Worm (Caenorhabditis elegans) whole organism, L1 larva: ENCODE data around the gene F32D8.11.
A peak's percentile ranks its signal among the peaks of the same experiment; 100 is the strongest.

Source experiments
- C04F5.9 ChIP-seq: sonication (generic microtip); optimal IDR thresholded peaks from 2 replicates; lab custom pipeline; 2016; ENCODE audit warnings: missing genetic modification characterization, missing compliant biosample characterization
- C16A3.4 ChIP-seq: fragments of 150-350 bp; optimal IDR thresholded peaks from 2 replicates; lab custom pipeline; 2014; ENCODE audit warnings: missing biosample characterization, missing genetic modification characterization
- blmp-1 ChIP-seq: fragments of 150-350 bp; optimal IDR thresholded peaks from 2 replicates; lab custom pipeline; 2014; ENCODE audit warnings: missing biosample characterization, missing genetic modification characterization
- ceh-63 ChIP-seq: fragments of 200-800 bp; sonication (Bioruptor generic); optimal IDR thresholded peaks from 2 replicates; lab custom pipeline; 2018; ENCODE audit warnings: mild to moderate bottlenecking, missing genetic modification characterization, missing compliant biosample characterization
- ceh-8 ChIP-seq: fragments of 200-800 bp; sonication (Bioruptor generic); optimal IDR thresholded peaks from 2 replicates; lab custom pipeline; 2018; ENCODE audit warnings: mild to moderate bottlenecking, missing genetic modification characterization, moderate library complexity, missing compliant biosample characterization
- ceh-82 ChIP-seq, 3 experiments: fragments of 150-350 bp in 1 of 3; sonication (generic microtip) in 2 of 3; optimal IDR thresholded peaks; 2 replicates each; lab custom pipeline; 2014 to 2017; ENCODE audit warnings: missing biosample characterization in 3 of 3, missing genetic modification characterization in 3 of 3
- dpl-1 ChIP-seq, 3 experiments: fragments of 150-350 bp in 2 of 3; sonication (generic microtip) in 1 of 3; optimal IDR thresholded peaks; 2 replicates each; lab custom pipeline; 2014 to 2017; ENCODE audit warnings: missing biosample characterization in 3 of 3, missing genetic modification characterization in 3 of 3, missing genetic modification reagents in 3 of 3
- efl-1 ChIP-seq, 4 experiments: fragments of 150-350 bp; optimal IDR thresholded peaks in 3 of 4; peaks in 1 of 4; 1 replicate in 1 of 4; 2 replicates in 3 of 4; lab custom pipeline; 2014; ENCODE audit warnings: missing biosample characterization in 2 of 4, missing genetic modification characterization in 2 of 4, missing genetic modification reagents in 2 of 4
- efl-3 ChIP-seq: fragments of 200-800 bp; sonication (Bioruptor generic); optimal IDR thresholded peaks from 2 replicates; lab custom pipeline; 2018; ENCODE audit warnings: mild to moderate bottlenecking, missing genetic modification characterization, missing compliant biosample characterization
- elt-2 ChIP-seq: sonication (generic microtip); optimal IDR thresholded peaks from 2 replicates; lab custom pipeline; 2016; ENCODE audit warnings: missing genetic modification characterization, mild to moderate bottlenecking, inconsistent platforms, missing compliant biosample characterization, missing genetic modification reagents
- ets-5 ChIP-seq: fragments of 200-800 bp; sonication (Bioruptor generic); IDR thresholded peaks from 2 replicates; pipeline ENCODE4 v1.3.6; 2022; ENCODE audit warnings: missing genetic modification characterization, missing compliant biosample characterization
- fkh-10 ChIP-seq: sonication (generic microtip); optimal IDR thresholded peaks from 2 replicates; lab custom pipeline; 2017; ENCODE audit warnings: missing biosample characterization, missing genetic modification reagents, missing genetic modification characterization
- fkh-8 ChIP-seq: sonication (generic microtip); optimal IDR thresholded peaks from 2 replicates; lab custom pipeline; 2016; ENCODE audit warnings: mild to moderate bottlenecking, missing genetic modification characterization, missing compliant biosample characterization
- hlh-4 ChIP-seq: sonication (generic microtip); optimal IDR thresholded peaks from 2 replicates; lab custom pipeline; 2016; ENCODE audit warnings: mild to moderate bottlenecking, missing genetic modification characterization, missing compliant biosample characterization
- irx-1 ChIP-seq: sonication (generic microtip); optimal IDR thresholded peaks from 2 replicates; lab custom pipeline; 2016; ENCODE audit warnings: missing genetic modification characterization, missing compliant biosample characterization
- isw-1 ChIP-seq: fragments of 200-800 bp; sonication (Bioruptor generic); IDR thresholded peaks from 2 replicates; pipeline ENCODE4 v1.3.6; 2022; ENCODE audit warnings: missing genetic modification characterization, missing compliant biosample characterization
- jun-1 ChIP-seq: fragments of 150-350 bp; optimal IDR thresholded peaks from 2 replicates; lab custom pipeline; 2014; ENCODE audit warnings: missing biosample characterization, missing genetic modification reagents, missing genetic modification characterization
- lin-13 ChIP-seq: fragments of 150-350 bp; optimal IDR thresholded peaks from 2 replicates; lab custom pipeline; 2014; ENCODE audit warnings: missing biosample characterization, missing genetic modification reagents, missing genetic modification characterization
- lin-14 ChIP-seq: fragments of 200-800 bp; sonication (Bioruptor generic); optimal IDR thresholded peaks from 2 replicates; lab custom pipeline; 2018; ENCODE audit warnings: mild to moderate bottlenecking, missing genetic modification characterization, moderate library complexity, missing compliant biosample characterization
- lin-15B ChIP-seq: fragments of 150-350 bp; sonication (generic microtip); optimal IDR thresholded peaks from 3 replicates; lab custom pipeline; 2014; ENCODE audit warnings: missing biosample characterization, missing genetic modification characterization
- lir-3 ChIP-seq: sonication (generic microtip); optimal IDR thresholded peaks from 2 replicates; lab custom pipeline; 2016; ENCODE audit warnings: mild to moderate bottlenecking, missing genetic modification characterization, moderate library complexity, missing compliant biosample characterization; ENCODE audit not compliant: poor library complexity
- lsy-2 ChIP-seq, 2 experiments: fragments of 150-350 bp; optimal IDR thresholded peaks; 2 replicates each; lab custom pipeline; 2014; ENCODE audit warnings: missing biosample characterization in 2 of 2, missing genetic modification characterization in 2 of 2
- mdl-1 ChIP-seq, 2 experiments: fragments of 150-350 bp; optimal IDR thresholded peaks; 2 replicates each; lab custom pipeline; 2014 to 2017; ENCODE audit warnings: missing biosample characterization in 2 of 2, missing genetic modification characterization in 2 of 2, inconsistent platforms in 1 of 2
- mef-2 ChIP-seq: fragments of 150-350 bp; optimal IDR thresholded peaks from 2 replicates; lab custom pipeline; 2014; ENCODE audit warnings: missing biosample characterization, missing genetic modification characterization
- mep-1 ChIP-seq: fragments of 150-350 bp; optimal IDR thresholded peaks from 2 replicates; lab custom pipeline; 2014; ENCODE audit warnings: missing biosample characterization, missing genetic modification characterization
- nhr-19 ChIP-seq: fragments of 200-800 bp; sonication (Bioruptor generic); conservative IDR thresholded peaks from 2 replicates; pipeline ENCODE4 v1.3.6; 2022; ENCODE audit warnings: missing genetic modification characterization, missing compliant biosample characterization
- nhr-20 ChIP-seq: sonication (generic microtip); optimal IDR thresholded peaks from 2 replicates; lab custom pipeline; 2016; ENCODE audit warnings: mild to moderate bottlenecking, missing genetic modification characterization, missing compliant biosample characterization
- nhr-237 ChIP-seq: fragments of 150-350 bp; optimal IDR thresholded peaks from 2 replicates; lab custom pipeline; 2014; ENCODE audit warnings: missing biosample characterization, missing genetic modification characterization
- nhr-47 ChIP-seq: sonication (generic microtip); optimal IDR thresholded peaks from 2 replicates; lab custom pipeline; 2016; ENCODE audit warnings: mild to moderate bottlenecking, missing genetic modification characterization, moderate library complexity, missing compliant biosample characterization
- nhr-71 ChIP-seq: sonication (generic microtip); optimal IDR thresholded peaks from 2 replicates; lab custom pipeline; 2016; ENCODE audit warnings: mild to moderate bottlenecking, missing genetic modification characterization, moderate library complexity, missing compliant biosample characterization
- nhr-76 ChIP-seq: sonication (generic microtip); optimal IDR thresholded peaks from 2 replicates; lab custom pipeline; 2017; ENCODE audit warnings: missing biosample characterization, missing genetic modification characterization
- nhr-77 ChIP-seq: fragments of 150-350 bp; optimal IDR thresholded peaks from 2 replicates; lab custom pipeline; 2014; ENCODE audit warnings: missing biosample characterization, missing genetic modification characterization
- nhr-85 ChIP-seq: sonication (generic microtip); peaks from one replicate; lab custom pipeline; 2016; ENCODE audit warnings: missing genetic modification characterization, inconsistent platforms, missing compliant biosample characterization
- pax-3 ChIP-seq: fragments of 200-800 bp; sonication (Bioruptor generic); optimal IDR thresholded peaks from 2 replicates; lab custom pipeline; 2018; ENCODE audit warnings: mild to moderate bottlenecking, missing genetic modification characterization, moderate library complexity, missing compliant biosample characterization
- rnt-1 ChIP-seq: sonication (generic microtip); optimal IDR thresholded peaks from 2 replicates; lab custom pipeline; 2016; ENCODE audit warnings: mild to moderate bottlenecking, missing genetic modification characterization, moderate library complexity, missing compliant biosample characterization
- skn-1 ChIP-seq: fragments of 150-350 bp; optimal IDR thresholded peaks from 2 replicates; lab custom pipeline; 2014; ENCODE audit warnings: missing biosample characterization, missing genetic modification characterization
- snu-23 ChIP-seq: sonication (generic microtip); optimal IDR thresholded peaks from 2 replicates; lab custom pipeline; 2016; ENCODE audit warnings: missing genetic modification characterization, missing compliant biosample characterization
- sox-4 ChIP-seq: sonication (generic microtip); optimal IDR thresholded peaks from 2 replicates; lab custom pipeline; 2016; ENCODE audit warnings: missing genetic modification characterization, missing compliant biosample characterization
- sptf-1 ChIP-seq: fragments of 150-350 bp; optimal IDR thresholded peaks from 2 replicates; lab custom pipeline; 2014; ENCODE audit warnings: missing biosample characterization, missing genetic modification characterization
- sup-37 ChIP-seq: fragments of 200-800 bp; sonication (Bioruptor generic); optimal IDR thresholded peaks from 2 replicates; lab custom pipeline; 2018; ENCODE audit warnings: mild to moderate bottlenecking, missing genetic modification characterization, missing compliant biosample characterization
- tbx-2 ChIP-seq: sonication (generic microtip); optimal IDR thresholded peaks from 2 replicates; lab custom pipeline; 2016; ENCODE audit warnings: missing genetic modification characterization, missing compliant biosample characterization
- tlp-1 ChIP-seq: fragments of 150-350 bp; optimal IDR thresholded peaks from 2 replicates; lab custom pipeline; 2014; ENCODE audit warnings: missing biosample characterization, missing genetic modification characterization
- unc-130 ChIP-seq: fragments of 150-350 bp; optimal IDR thresholded peaks from 2 replicates; lab custom pipeline; 2017; ENCODE audit warnings: missing biosample characterization, missing genetic modification characterization, inconsistent platforms
- unc-86 ChIP-seq: sonication (generic microtip); optimal IDR thresholded peaks from 2 replicates; lab custom pipeline; 2016; ENCODE audit warnings: missing genetic modification characterization, missing compliant biosample characterization
- unc-98 ChIP-seq: fragments of 200-800 bp; sonication (Bioruptor generic); IDR thresholded peaks from 2 replicates; pipeline ENCODE4 v1.3.6; 2022; ENCODE audit warnings: missing genetic modification characterization, missing compliant biosample characterization
- xbp-1 ChIP-seq: sonication (generic microtip); optimal IDR thresholded peaks from 2 replicates; lab custom pipeline; 2016; ENCODE audit warnings: missing genetic modification characterization, missing compliant biosample characterization
- zag-1 ChIP-seq: fragments of 150-350 bp; optimal IDR thresholded peaks from 2 replicates; lab custom pipeline; 2014; ENCODE audit warnings: missing biosample characterization, missing genetic modification characterization

Gene F32D8.11

ce11 chrV:10858340-10858739 lies 30.6 kb downstream of the F32D8.11 start (continued):
- peak; percentile 77 for TF ChIP-seq irx-1
- TF ChIP-seq sox-4 (tag; lab: Kevin White, UChicago): peak; percentile 13
- TF ChIP-seq sptf-1 (tag; lab: Kevin White, UChicago): no peak
- TF ChIP-seq ets-5 (GFP tag; lab: Robert Waterston, UW): no peak
- no peak for TF ChIP-seq nhr-77
- TF ChIP-seq C04F5.9 (tag; lab: Kevin White, UChicago): peak; percentile 1
- TF ChIP-seq C16A3.4 (tag; lab: Kevin White, UChicago): peak; percentile 58
- peak; percentile 76 for TF ChIP-seq unc-130 (tag; lab: Kevin White, UChicago)
- peak in 2 of 3 experiments; percentile 28 to 33 for TF ChIP-seq dpl-1 (GFP tag; optimal IDR thresholded peaks at IDR 0.05; lab: Kevin White, UChicago)
- no peak for TF ChIP-seq nhr-237 (tag; lab: Kevin White, UChicago)
- TF ChIP-seq mef-2 (tag; lab: Kevin White, UChicago): peak; percentile 78
- TF ChIP-seq lin-15B: no peak
- TF ChIP-seq tbx-2 (tag; lab: Kevin White, UChicago): peak; percentile 92
- TF ChIP-seq blmp-1 (tag; lab: Kevin White, UChicago): peak; percentile 36
- peak; percentile 43 to 61 for TF ChIP-seq efl-1 (optimal IDR thresholded peaks at IDR 0.05; lab: Kevin White, UChicago)
- TF ChIP-seq efl-1 (GFP tag; optimal IDR thresholded peaks at IDR 0.05 in 1 of 2; lab: Kevin White, UChicago): peak; percentile 32 to 93
- peak; percentile 73 for TF ChIP-seq sup-37 (GFP tag; lab: Kevin White, UChicago)
- peak; percentile 71 for TF ChIP-seq skn-1 (tag; lab: Kevin White, UChicago)
- TF ChIP-seq mdl-1 (tag; optimal IDR thresholded peaks at IDR 0.05; lab: Kevin White, UChicago): peak; percentile 3 to 91
- peak; percentile 5; the same call in 1 of the 2 replicates for TF ChIP-seq unc-98 (GFP tag; lab: Robert Waterston, UW)
- TF ChIP-seq xbp-1 (tag; lab: Kevin White, UChicago): peak; percentile 75
- no peak for TF ChIP-seq tlp-1 (tag; lab: Kevin White, UChicago)
- TF ChIP-seq efl-3: no peak
- no peak for TF ChIP-seq nhr-76 (tag; lab: Kevin White, UChicago)
- peak; percentile 75 to 79 for TF ChIP-seq lsy-2 (tag; optimal IDR thresholded peaks at IDR 0.05; lab: Kevin White, UChicago)
- peak; percentile 99 for TF ChIP-seq lin-14
- TF ChIP-seq zag-1 (tag; lab: Kevin White, UChicago): no peak
- peak; percentile 80 for TF ChIP-seq lir-3 (tag; lab: Kevin White, UChicago)
- peak; percentile 11 for TF ChIP-seq elt-2 (tag; lab: Kevin White, UChicago)
- TF ChIP-seq pax-3 (tag; lab: Kevin White, UChicago): peak; percentile 55

DNA sequence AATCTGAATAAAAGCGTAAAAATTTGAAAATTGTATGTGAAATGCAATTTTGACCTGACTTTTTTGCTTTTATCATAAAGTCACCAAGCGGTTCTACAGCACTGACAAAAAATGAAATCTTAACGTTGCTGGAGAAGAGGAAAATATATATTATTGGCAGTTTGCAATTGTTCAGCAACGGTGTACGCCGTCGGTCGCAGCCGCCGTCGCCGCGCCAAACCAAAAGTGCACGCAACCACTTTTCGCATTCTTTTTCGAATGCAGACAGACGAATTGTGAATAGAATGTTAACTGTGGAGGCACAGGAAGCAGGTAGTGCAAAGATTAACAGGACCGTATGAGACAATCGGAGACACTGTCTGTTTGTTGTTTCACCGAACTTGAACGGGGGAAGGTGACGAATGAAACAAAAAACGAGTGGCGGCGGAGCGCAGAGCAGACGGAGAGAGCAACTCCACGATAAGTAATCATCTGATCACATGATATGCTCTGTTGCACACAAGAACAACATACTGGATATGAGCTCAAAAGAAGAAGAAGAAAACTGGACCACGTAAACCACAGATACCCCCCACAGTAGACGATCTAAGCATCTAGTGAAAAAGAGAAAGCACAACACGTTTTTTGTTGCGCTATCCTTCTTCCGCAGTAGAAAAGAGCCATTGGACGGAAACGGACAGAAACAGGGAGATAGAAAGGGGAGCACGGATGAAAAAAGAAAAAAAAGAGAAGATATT lies 31.9 kb downstream of the F32D8.11 start:
- TF ChIP-seq ceh-82 (tag; optimal IDR thresholded peaks at IDR 0.05; lab: Kevin White, UChicago) (peak in 1 of 3 experiments; percentile 15), fkh-8 (tag; lab: Kevin White, UChicago) (peak; percentile 21), nhr-19 (GFP tag; lab: Robert Waterston, UW) (0 out of 2 replicates have a peak, but pooled peaks have one; percentile 9), mdl-1 (tag; optimal IDR thresholded peaks at IDR 0.05; lab: Kevin White, UChicago) (no peak), lsy-2 (tag; optimal IDR thresholded peaks at IDR 0.05; lab: Kevin White, UChicago) (peak in 1 of 2 experiments; percentile 53), lin-14 (peak; percentile 77), jun-1 (peak; percentile 40), nhr-71 (tag; lab: Kevin White, UChicago) (peak; percentile 45), nhr-47 (peak; percentile 34), sox-4 (tag; lab: Kevin White, UChicago) (no peak), nhr-77 (peak; percentile 53), fkh-10 (GFP tag; lab: Kevin White, UChicago) (peak; percentile 72), nhr-20 (tag; lab: Kevin White, UChicago) (peak; percentile 37), unc-86 (tag; lab: Kevin White, UChicago) (no peak), efl-1 (optimal IDR thresholded peaks at IDR 0.05; lab: Kevin White, UChicago) (no peak), efl-1 (GFP tag; optimal IDR thresholded peaks at IDR 0.05 in 1 of 2; lab: Kevin White, UChicago) (peak in 1 of 2 experiments; percentile 22), rnt-1 (peak; percentile 44), tlp-1 (tag; lab: Kevin White, UChicago) (no peak), nhr-85 (peak; percentile 55), tbx-2 (tag; lab: Kevin White, UChicago) (peak; percentile 46), ceh-8 (no peak), snu-23 (GFP tag; lab: Kevin White, UChicago) (peak; percentile 27), blmp-1 (tag; lab: Kevin White, UChicago) (peak; percentile 29), lin-13 (GFP tag; lab: Kevin White, UChicago) (no peak), mep-1 (tag; lab: Kevin White, UChicago) (no peak), ceh-63 (GFP tag; lab: Kevin White, UChicago) (no peak), isw-1 (GFP tag; lab: Robert Waterston, UW) (no peak), hlh-4 (tag; lab: Kevin White, UChicago) (no peak)
